Fruit fly (Drosophila melanogaster) whole organism, adult: ENCODE measurements around the gene CG42305.

ENCODE experiments used
- CG11617 ChIP-seq: fragments of 200-800 bp; sonication (Bioruptor generic); optimal IDR thresholded peaks from 2 replicates; lab custom pipeline; 2017; ENCODE audit warnings: mild to moderate bottlenecking, missing biosample characterization, missing genetic modification reagents, missing genetic modification characterization
- CG12768 ChIP-seq: fragments of 200-800 bp; sonication (Bioruptor generic); optimal IDR thresholded peaks from 2 replicates; lab custom pipeline; 2017; ENCODE audit warnings: missing biosample characterization, missing genetic modification characterization, mild to moderate bottlenecking, moderate library complexity, missing genetic modification reagents
- CG14711 ChIP-seq: fragments of 200-800 bp; sonication (Bioruptor generic); optimal IDR thresholded peaks from 2 replicates; lab custom pipeline; 2018; ENCODE audit warnings: missing biosample characterization, mild to moderate bottlenecking, missing genetic modification characterization, moderate library complexity
- CG1620 ChIP-seq: fragments of 200-800 bp; sonication (Bioruptor generic); optimal IDR thresholded peaks from 2 replicates; lab custom pipeline; 2016; ENCODE audit warnings: missing biosample characterization, missing genetic modification characterization
- CG33017 ChIP-seq: fragments of 200-800 bp; sonication (Bioruptor generic); optimal IDR thresholded peaks from 2 replicates; lab custom pipeline; 2018; ENCODE audit warnings: missing biosample characterization, mild to moderate bottlenecking, missing genetic modification characterization, moderate library complexity
- CG5204 ChIP-seq: fragments of 200-800 bp; sonication (Bioruptor generic); optimal IDR thresholded peaks from 2 replicates; lab custom pipeline; 2016; ENCODE audit warnings: missing biosample characterization, missing genetic modification characterization
- CG7045 ChIP-seq: fragments of 200-800 bp; sonication (Bioruptor generic); optimal IDR thresholded peaks from 2 replicates; lab custom pipeline; 2017; ENCODE audit warnings: missing biosample characterization, mild to moderate bottlenecking, missing genetic modification characterization
- CG7101 ChIP-seq: fragments of 200-800 bp; sonication (Bioruptor generic); optimal IDR thresholded peaks from 2 replicates; lab custom pipeline; 2018; ENCODE audit warnings: missing biosample characterization, mild to moderate bottlenecking, missing genetic modification characterization, moderate library complexity
- Clk ChIP-seq: fragments of 200-800 bp; sonication (Bioruptor generic); optimal IDR thresholded peaks from 2 replicates; lab custom pipeline; 2017; ENCODE audit warnings: missing biosample characterization, missing genetic modification characterization
- Crg-1 ChIP-seq: fragments of 200-800 bp; sonication (Bioruptor generic); optimal IDR thresholded peaks from 2 replicates; lab custom pipeline; 2016; ENCODE audit warnings: missing biosample characterization, missing genetic modification characterization
- Hr96 ChIP-seq: fragments of 200-800 bp; sonication (Bioruptor generic); optimal IDR thresholded peaks from 2 replicates; lab custom pipeline; 2016; ENCODE audit warnings: missing biosample characterization, missing genetic modification characterization
- Mnt ChIP-seq: fragments of 200-800 bp; sonication (Bioruptor generic); optimal IDR thresholded peaks from 2 replicates; lab custom pipeline; 2016; ENCODE audit warnings: missing biosample characterization, mild to moderate bottlenecking, missing genetic modification characterization
- bab1 ChIP-seq: fragments of 200-800 bp; sonication (Bioruptor generic); optimal IDR thresholded peaks from 3 replicates; lab custom pipeline; 2019; ENCODE audit warnings: missing biosample characterization, mild to moderate bottlenecking, missing genetic modification characterization, moderate library complexity
- cic ChIP-seq: fragments of 200-800 bp; sonication (Bioruptor generic); optimal IDR thresholded peaks from 2 replicates; lab custom pipeline; 2017; ENCODE audit warnings: missing biosample characterization, mild to moderate bottlenecking, missing genetic modification characterization, moderate library complexity
- cnc ChIP-seq, 2 experiments: fragments of >200 bp; optimal IDR thresholded peaks; 2 replicates each; lab custom pipeline; 2017
- kay ChIP-seq: fragments of 200-800 bp; sonication (Bioruptor generic); peaks from one replicate; lab custom pipeline; 2016; ENCODE audit warnings: missing biosample characterization, missing genetic modification characterization, borderline replicate concordance
- ovo ChIP-seq: fragments of 200-800 bp; sonication (Bioruptor generic); optimal IDR thresholded peaks from 2 replicates; lab custom pipeline; 2016; ENCODE audit warnings: missing biosample characterization, missing genetic modification characterization
- pad ChIP-seq: fragments of 200-800 bp; sonication (Bioruptor generic); optimal IDR thresholded peaks from 3 replicates; lab custom pipeline; 2017; ENCODE audit warnings: missing biosample characterization, missing genetic modification characterization, mild to moderate bottlenecking, moderate library complexity, missing genetic modification reagents
- tj ChIP-seq: fragments of 200-800 bp; sonication (Bioruptor generic); optimal IDR thresholded peaks from 3 replicates; lab custom pipeline; 2017; ENCODE audit warnings: missing biosample characterization, mild to moderate bottlenecking, missing genetic modification characterization, moderate library complexity
- toe ChIP-seq: fragments of 200-800 bp; sonication (Bioruptor generic); optimal IDR thresholded peaks from 2 replicates; lab custom pipeline; 2016; ENCODE audit warnings: missing biosample characterization, missing genetic modification characterization

The CG42305 gene

DNA sequence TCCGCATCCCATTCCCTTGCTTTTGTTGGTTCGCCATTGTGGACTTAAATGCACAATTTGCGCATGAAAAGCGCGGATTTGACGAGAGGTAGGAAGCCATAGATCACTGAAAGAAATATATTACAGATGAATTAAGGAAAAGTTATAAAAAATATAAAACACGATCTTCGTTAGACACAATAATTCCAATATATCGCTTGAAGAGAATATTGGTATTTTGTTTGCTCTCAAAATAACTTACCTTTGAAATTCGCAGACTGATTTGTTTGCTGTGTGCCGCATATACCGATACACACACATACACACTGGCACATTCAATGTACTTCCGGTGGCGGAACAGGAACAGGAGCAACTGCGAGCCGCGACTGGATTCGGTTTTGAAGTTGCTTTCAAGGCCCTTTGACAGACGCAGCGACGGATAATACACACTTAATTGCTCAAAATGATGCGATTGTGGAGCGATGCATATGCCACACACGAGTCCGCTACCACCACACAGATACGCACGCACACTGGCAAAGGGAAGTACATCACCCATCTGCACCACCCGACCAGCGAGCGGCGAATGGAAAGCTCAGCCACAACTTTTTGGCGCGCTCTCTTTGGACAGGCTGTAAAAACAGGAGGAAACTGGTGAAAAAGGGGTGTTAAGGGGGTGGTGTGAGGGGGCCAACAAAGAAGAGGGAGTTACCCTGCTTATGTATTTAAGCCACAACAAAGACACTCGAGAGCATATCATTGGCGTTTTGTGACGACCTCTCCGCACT is 6.6 kb upstream of the CG42305 start:
- no peak for TF ChIP-seq Mnt (GFP tag; lab: Kevin White, UChicago)
- no peak for TF ChIP-seq CG7045 (GFP tag; lab: Kevin White, UChicago)
- TF ChIP-seq CG33017, result no peak
- no peak for TF ChIP-seq CG7101 (tag; lab: Kevin White, UChicago)
- no peak for TF ChIP-seq cnc (optimal IDR thresholded peaks at IDR 0.05; lab: Kevin White, UChicago)
- no peak for TF ChIP-seq CG14711 (tag; lab: Kevin White, UChicago)
- TF ChIP-seq cic (GFP tag; lab: Kevin White, UChicago), result no peak
- no peak for TF ChIP-seq tj (GFP tag; lab: Kevin White, UChicago)
- TF ChIP-seq toe (GFP tag; lab: Kevin White, UChicago), result no peak
- TF ChIP-seq CG12768 (GFP tag; lab: Kevin White, UChicago), result no peak
- no peak for TF ChIP-seq ovo (GFP tag; lab: Kevin White, UChicago)
- no peak for TF ChIP-seq CG11617
- no peak for TF ChIP-seq Crg-1 (GFP tag; lab: Kevin White, UChicago)
- no peak for TF ChIP-seq Clk
- TF ChIP-seq CG5204 (GFP tag; lab: Kevin White, UChicago), result no peak

DNA sequence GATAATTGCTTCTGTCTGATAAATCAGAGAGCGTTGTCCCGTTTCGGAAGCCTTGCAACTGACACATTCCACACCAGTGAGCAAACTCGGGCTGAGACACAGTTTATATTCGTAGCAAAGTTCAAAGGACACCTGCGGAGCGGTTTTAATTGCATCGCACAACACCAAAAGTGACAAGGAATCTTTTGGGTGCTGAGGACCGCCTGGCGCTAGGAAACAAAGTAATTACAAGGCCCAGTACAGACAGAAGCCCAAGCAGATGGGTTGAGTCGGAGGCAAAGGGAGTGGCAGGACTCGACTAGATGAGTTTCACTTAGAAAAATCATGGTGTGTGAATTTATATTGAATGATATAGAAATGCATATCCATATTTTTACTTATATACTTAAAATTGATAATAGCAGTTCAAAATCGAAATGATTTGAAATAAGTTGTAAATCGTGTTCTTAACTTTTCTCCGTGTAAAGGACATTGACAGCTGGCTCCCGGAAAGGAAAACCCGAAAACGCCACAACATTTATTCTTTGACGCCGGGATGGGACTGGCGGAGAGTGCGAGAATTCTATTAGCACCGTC is 3.6 kb upstream of the CG42305 start:
- TF ChIP-seq CG7045 (GFP tag; lab: Kevin White, UChicago) (no peak), Mnt (GFP tag; lab: Kevin White, UChicago) (no peak), CG7101 (tag; lab: Kevin White, UChicago) (no peak), Hr96 (no peak), CG11617 (no peak), CG1620 (no peak), tj (GFP tag; lab: Kevin White, UChicago) (no peak), pad (no peak)

DNA sequence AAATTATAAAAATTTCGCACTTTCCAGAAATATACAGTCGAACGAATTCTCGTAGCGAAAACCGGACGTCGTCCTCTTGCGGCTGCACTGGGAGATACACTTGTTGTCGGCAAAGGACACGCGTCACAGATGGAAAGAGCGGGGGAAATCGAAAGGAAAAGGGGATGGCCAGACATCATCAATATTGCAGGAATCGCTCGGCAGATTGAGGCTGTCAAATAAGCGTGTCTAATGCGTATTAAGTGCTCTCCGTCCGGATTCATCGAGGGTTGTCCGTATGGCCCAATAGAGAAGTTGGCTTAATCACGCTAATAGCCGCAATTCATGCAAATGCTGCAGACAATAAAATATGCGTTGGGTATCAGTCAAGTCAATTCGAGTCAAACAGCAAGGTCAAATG is 3.0 kb upstream of the CG42305 start:
- TF ChIP-seq CG5204 (GFP tag; lab: Kevin White, UChicago) (no peak), cnc (optimal IDR thresholded peaks at IDR 0.05; lab: Kevin White, UChicago) (no peak)

DNA sequence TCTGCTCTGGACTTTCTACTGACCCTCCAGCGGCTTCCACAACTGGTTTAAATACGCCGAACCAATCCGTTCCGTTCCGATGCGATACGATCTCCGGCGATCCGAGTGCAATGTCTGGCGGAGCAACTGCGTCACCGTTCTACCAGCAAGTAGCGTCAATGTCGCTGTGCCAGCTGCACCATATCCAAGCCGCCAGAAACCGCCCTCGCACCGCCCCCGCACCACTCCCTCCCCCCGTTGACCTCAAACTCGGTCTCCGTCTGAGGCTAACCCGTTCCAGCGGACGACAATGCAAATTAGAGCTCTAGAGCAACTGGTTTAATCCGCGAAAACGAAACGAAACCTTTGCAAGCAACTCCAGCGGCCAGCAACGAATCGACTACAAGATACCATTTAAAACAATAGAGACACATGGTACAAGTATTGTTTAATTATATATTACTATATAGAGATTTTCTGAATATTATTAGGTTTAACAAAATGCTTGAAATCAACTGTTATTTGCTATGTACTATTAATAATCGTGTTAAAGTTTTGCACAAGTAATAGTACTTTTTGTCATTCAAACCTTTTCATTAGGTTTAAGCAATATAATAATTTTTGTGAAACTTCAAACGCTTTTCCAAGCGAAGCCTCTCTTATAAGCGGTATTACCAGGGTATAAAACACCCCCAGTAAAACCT is 1.3 kb upstream of the CG42305 start, which contains the start of the genes CG10570 and CG42502:
CG10570 (minus strand) TSS at position 293 of the 683 bp plus-strand sequence.
CG42502 (minus strand) TSS at position 293 of the 683 bp plus-strand sequence.
- TF ChIP-seq kay (GFP tag; lab: Kevin White, UChicago) (no peak), CG33017 (no peak), bab1 (GFP tag; lab: Kevin White, UChicago) (no peak), CG11617 (no peak), toe (GFP tag; lab: Kevin White, UChicago) (no peak), Hr96 (no peak), CG7045 (GFP tag; lab: Kevin White, UChicago) (no peak), CG7101 (tag; lab: Kevin White, UChicago) (no peak), ovo (GFP tag; lab: Kevin White, UChicago) (no peak), CG5204 (GFP tag; lab: Kevin White, UChicago) (no peak), CG1620 (no peak), cic (GFP tag; lab: Kevin White, UChicago) (no peak), tj (GFP tag; lab: Kevin White, UChicago) (no peak), Crg-1 (GFP tag; lab: Kevin White, UChicago) (no peak), cnc (optimal IDR thresholded peaks at IDR 0.05; lab: Kevin White, UChicago) (no peak)

DNA sequence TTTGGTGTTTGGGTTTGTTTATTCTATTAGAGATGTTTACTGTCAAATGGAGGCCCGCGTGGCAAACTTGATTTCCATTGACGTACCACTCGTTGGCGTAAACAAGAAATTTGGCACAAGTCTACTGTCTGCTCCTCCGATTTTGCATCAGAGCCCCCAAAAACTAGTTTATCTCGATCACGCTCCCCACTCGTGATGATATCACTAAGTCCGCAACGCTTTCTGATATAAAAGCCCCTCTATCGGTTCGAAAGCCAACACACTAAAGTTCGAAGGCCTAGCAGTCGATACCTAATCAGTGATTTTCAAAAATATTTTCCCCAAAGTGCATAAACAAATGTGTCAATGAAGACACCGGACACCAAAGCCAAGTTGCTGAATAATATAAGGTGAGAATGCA is 307 bp downstream of the CG42305 start:
- no peak for TF ChIP-seq kay (GFP tag; lab: Kevin White, UChicago)
- TF ChIP-seq CG5204 (GFP tag; lab: Kevin White, UChicago), result no peak
- no peak for TF ChIP-seq CG12768 (GFP tag; lab: Kevin White, UChicago)
- no peak for TF ChIP-seq CG14711 (tag; lab: Kevin White, UChicago)
- TF ChIP-seq Clk, result no peak
- no peak for TF ChIP-seq cnc (optimal IDR thresholded peaks at IDR 0.05; lab: Kevin White, UChicago)
- TF ChIP-seq CG7045 (GFP tag; lab: Kevin White, UChicago), result no peak
- TF ChIP-seq bab1 (GFP tag; lab: Kevin White, UChicago), result no peak
- no peak for TF ChIP-seq cic (GFP tag; lab: Kevin White, UChicago)
- TF ChIP-seq Hr96, result no peak
- no peak for TF ChIP-seq toe (GFP tag; lab: Kevin White, UChicago)
- no peak for TF ChIP-seq CG1620
- TF ChIP-seq pad, result no peak
- TF ChIP-seq CG33017, result no peak
- no peak for TF ChIP-seq Mnt (GFP tag; lab: Kevin White, UChicago)
- TF ChIP-seq CG11617, result no peak
- TF ChIP-seq CG7101 (tag; lab: Kevin White, UChicago), result no peak
- TF ChIP-seq Crg-1 (GFP tag; lab: Kevin White, UChicago), result no peak
- TF ChIP-seq ovo (GFP tag; lab: Kevin White, UChicago), result no peak
- no peak for TF ChIP-seq tj (GFP tag; lab: Kevin White, UChicago)

DNA sequence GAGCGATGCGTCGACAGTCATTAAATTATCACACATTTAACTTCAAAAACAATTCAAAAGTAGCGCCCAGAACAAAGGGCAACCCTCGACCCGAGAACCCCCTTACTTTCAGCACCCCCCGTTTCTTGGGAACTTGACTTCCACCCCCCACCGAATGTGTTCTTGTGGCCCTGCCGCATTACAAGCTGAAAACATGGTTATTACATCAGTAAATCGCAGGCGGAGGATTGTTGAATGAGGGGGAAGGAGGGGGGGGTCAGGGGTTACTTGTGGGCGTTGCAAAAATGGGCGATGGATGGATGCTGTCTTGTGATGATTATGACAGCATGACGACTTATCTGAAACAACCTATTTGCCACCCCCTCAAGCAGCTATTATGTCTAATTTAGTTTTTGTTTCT is 2.7 kb downstream of the CG42305 start:
- TF ChIP-seq CG33017, result no peak
- TF ChIP-seq CG1620, result no peak
